Worm (Caenorhabditis elegans) whole organism, L1 larva: ENCODE data around the gene cdr-7.

ENCODE experiments used
- C04F5.9 ChIP-seq: sonication (generic microtip); optimal IDR thresholded peaks from 2 replicates; lab custom pipeline; 2016; ENCODE audit warnings: missing genetic modification characterization, missing compliant biosample characterization
- C16A3.4 ChIP-seq: fragments of 150-350 bp; optimal IDR thresholded peaks from 2 replicates; lab custom pipeline; 2014; ENCODE audit warnings: missing biosample characterization, missing genetic modification characterization
- C34B4.2 ChIP-seq: sonication (generic microtip); optimal IDR thresholded peaks from 2 replicates; lab custom pipeline; 2017; ENCODE audit warnings: mild to moderate bottlenecking, missing genetic modification characterization, missing compliant biosample characterization
- Y116A8C.19 ChIP-seq: sonication (generic microtip); optimal IDR thresholded peaks from 2 replicates; lab custom pipeline; 2016; ENCODE audit warnings: missing compliant biosample characterization, missing genetic modification characterization, borderline replicate concordance
- blmp-1 ChIP-seq: fragments of 150-350 bp; optimal IDR thresholded peaks from 2 replicates; lab custom pipeline; 2014; ENCODE audit warnings: missing biosample characterization, missing genetic modification characterization
- ceh-63 ChIP-seq: fragments of 200-800 bp; sonication (Bioruptor generic); optimal IDR thresholded peaks from 2 replicates; lab custom pipeline; 2018; ENCODE audit warnings: mild to moderate bottlenecking, missing genetic modification characterization, missing compliant biosample characterization
- ceh-82 ChIP-seq, 3 experiments: fragments of 150-350 bp in 1 of 3; sonication (generic microtip) in 2 of 3; optimal IDR thresholded peaks; 2 replicates each; lab custom pipeline; 2014 to 2017; ENCODE audit warnings: missing biosample characterization in 3 of 3, missing genetic modification characterization in 3 of 3
- ceh-90 ChIP-seq: sonication (generic microtip); optimal IDR thresholded peaks from 2 replicates; lab custom pipeline; 2016; ENCODE audit warnings: missing genetic modification characterization, missing compliant biosample characterization
- dpl-1 ChIP-seq, 3 experiments: fragments of 150-350 bp in 2 of 3; sonication (generic microtip) in 1 of 3; optimal IDR thresholded peaks; 2 replicates each; lab custom pipeline; 2014 to 2017; ENCODE audit warnings: missing biosample characterization in 3 of 3, missing genetic modification characterization in 3 of 3, missing genetic modification reagents in 3 of 3
- efl-1 ChIP-seq, 4 experiments: fragments of 150-350 bp; optimal IDR thresholded peaks in 3 of 4; peaks in 1 of 4; 1 replicate in 1 of 4; 2 replicates in 3 of 4; lab custom pipeline; 2014; ENCODE audit warnings: missing biosample characterization in 2 of 4, missing genetic modification characterization in 2 of 4, missing genetic modification reagents in 2 of 4
- efl-3 ChIP-seq: fragments of 200-800 bp; sonication (Bioruptor generic); optimal IDR thresholded peaks from 2 replicates; lab custom pipeline; 2018; ENCODE audit warnings: mild to moderate bottlenecking, missing genetic modification characterization, missing compliant biosample characterization
- egl-27 ChIP-seq, 2 experiments: fragments of 150-350 bp in 1 of 2; sonication (generic microtip); optimal IDR thresholded peaks; 3 replicates each; lab custom pipeline; 2017 to 2018; ENCODE audit warnings: missing biosample characterization in 2 of 2, missing genetic modification characterization in 2 of 2, missing genetic modification reagents in 2 of 2
- elt-3 ChIP-seq, 6 experiments: fragments of 150-350 bp in 1 of 6; sonication (generic microtip); optimal IDR thresholded peaks; 2 replicates each; lab custom pipeline; 2017 to 2018; ENCODE audit warnings: missing biosample characterization in 6 of 6, missing genetic modification characterization in 6 of 6, inconsistent platforms in 1 of 6
- fkh-10 ChIP-seq: sonication (generic microtip); optimal IDR thresholded peaks from 2 replicates; lab custom pipeline; 2017; ENCODE audit warnings: missing biosample characterization, missing genetic modification reagents, missing genetic modification characterization
- fos-1 ChIP-seq: fragments of 150-350 bp; optimal IDR thresholded peaks from 2 replicates; lab custom pipeline; 2014; ENCODE audit warnings: missing biosample characterization, missing genetic modification characterization
- irx-1 ChIP-seq: sonication (generic microtip); optimal IDR thresholded peaks from 2 replicates; lab custom pipeline; 2016; ENCODE audit warnings: missing genetic modification characterization, missing compliant biosample characterization
- lin-13 ChIP-seq: fragments of 150-350 bp; optimal IDR thresholded peaks from 2 replicates; lab custom pipeline; 2014; ENCODE audit warnings: missing biosample characterization, missing genetic modification reagents, missing genetic modification characterization
- lin-14 ChIP-seq: fragments of 200-800 bp; sonication (Bioruptor generic); optimal IDR thresholded peaks from 2 replicates; lab custom pipeline; 2018; ENCODE audit warnings: mild to moderate bottlenecking, missing genetic modification characterization, moderate library complexity, missing compliant biosample characterization
- lin-35 ChIP-seq, 2 experiments: fragments of 150-350 bp; optimal IDR thresholded peaks; 2 replicates each; lab custom pipeline; 2014; ENCODE audit warnings: missing biosample characterization in 2 of 2, missing genetic modification characterization in 2 of 2, missing genetic modification reagents in 2 of 2
- lsy-2 ChIP-seq, 2 experiments: fragments of 150-350 bp; optimal IDR thresholded peaks; 2 replicates each; lab custom pipeline; 2014; ENCODE audit warnings: missing biosample characterization in 2 of 2, missing genetic modification characterization in 2 of 2
- mep-1 ChIP-seq: fragments of 150-350 bp; optimal IDR thresholded peaks from 2 replicates; lab custom pipeline; 2014; ENCODE audit warnings: missing biosample characterization, missing genetic modification characterization
- nhr-19 ChIP-seq: fragments of 200-800 bp; sonication (Bioruptor generic); conservative IDR thresholded peaks from 2 replicates; pipeline ENCODE4 v1.3.6; 2022; ENCODE audit warnings: missing genetic modification characterization, missing compliant biosample characterization
- nhr-20 ChIP-seq: sonication (generic microtip); optimal IDR thresholded peaks from 2 replicates; lab custom pipeline; 2016; ENCODE audit warnings: mild to moderate bottlenecking, missing genetic modification characterization, missing compliant biosample characterization
- nhr-237 ChIP-seq: fragments of 150-350 bp; optimal IDR thresholded peaks from 2 replicates; lab custom pipeline; 2014; ENCODE audit warnings: missing biosample characterization, missing genetic modification characterization
- nhr-47 ChIP-seq: sonication (generic microtip); optimal IDR thresholded peaks from 2 replicates; lab custom pipeline; 2016; ENCODE audit warnings: mild to moderate bottlenecking, missing genetic modification characterization, moderate library complexity, missing compliant biosample characterization
- nhr-71 ChIP-seq: sonication (generic microtip); optimal IDR thresholded peaks from 2 replicates; lab custom pipeline; 2016; ENCODE audit warnings: mild to moderate bottlenecking, missing genetic modification characterization, moderate library complexity, missing compliant biosample characterization
- nhr-85 ChIP-seq: sonication (generic microtip); peaks from one replicate; lab custom pipeline; 2016; ENCODE audit warnings: missing genetic modification characterization, inconsistent platforms, missing compliant biosample characterization
- nhr-90 ChIP-seq: sonication (generic microtip); optimal IDR thresholded peaks from 2 replicates; lab custom pipeline; 2016; ENCODE audit warnings: mild to moderate bottlenecking, missing genetic modification characterization, missing compliant biosample characterization; ENCODE audit not compliant: poor library complexity
- pag-3 ChIP-seq: sonication (generic microtip); optimal IDR thresholded peaks from 2 replicates; lab custom pipeline; 2017; ENCODE audit warnings: missing genetic modification characterization, mild to moderate bottlenecking, missing compliant biosample characterization, antibody characterized with exemption, borderline replicate concordance; ENCODE audit not compliant: insufficient read depth
- pax-3 ChIP-seq: fragments of 200-800 bp; sonication (Bioruptor generic); optimal IDR thresholded peaks from 2 replicates; lab custom pipeline; 2018; ENCODE audit warnings: mild to moderate bottlenecking, missing genetic modification characterization, moderate library complexity, missing compliant biosample characterization
- rnt-1 ChIP-seq: sonication (generic microtip); optimal IDR thresholded peaks from 2 replicates; lab custom pipeline; 2016; ENCODE audit warnings: mild to moderate bottlenecking, missing genetic modification characterization, moderate library complexity, missing compliant biosample characterization
- skn-1 ChIP-seq: fragments of 150-350 bp; optimal IDR thresholded peaks from 2 replicates; lab custom pipeline; 2014; ENCODE audit warnings: missing biosample characterization, missing genetic modification characterization
- snu-23 ChIP-seq: sonication (generic microtip); optimal IDR thresholded peaks from 2 replicates; lab custom pipeline; 2016; ENCODE audit warnings: missing genetic modification characterization, missing compliant biosample characterization
- swsn-7 ChIP-seq: sonication (generic microtip); optimal IDR thresholded peaks from 2 replicates; lab custom pipeline; 2016; ENCODE audit warnings: missing genetic modification characterization, missing compliant biosample characterization
- tbx-2 ChIP-seq: sonication (generic microtip); optimal IDR thresholded peaks from 2 replicates; lab custom pipeline; 2016; ENCODE audit warnings: missing genetic modification characterization, missing compliant biosample characterization
- unc-130 ChIP-seq: fragments of 150-350 bp; optimal IDR thresholded peaks from 2 replicates; lab custom pipeline; 2017; ENCODE audit warnings: missing biosample characterization, missing genetic modification characterization, inconsistent platforms
- unc-30 ChIP-seq: sonication (generic microtip); optimal IDR thresholded peaks from 2 replicates; lab custom pipeline; 2017; ENCODE audit warnings: missing biosample characterization, missing genetic modification characterization
- unc-86 ChIP-seq: sonication (generic microtip); optimal IDR thresholded peaks from 2 replicates; lab custom pipeline; 2016; ENCODE audit warnings: missing genetic modification characterization, missing compliant biosample characterization
- xbp-1 ChIP-seq: sonication (generic microtip); optimal IDR thresholded peaks from 2 replicates; lab custom pipeline; 2016; ENCODE audit warnings: missing genetic modification characterization, missing compliant biosample characterization
- zip-4 ChIP-seq: fragments of 200-800 bp; sonication (Bioruptor generic); optimal IDR thresholded peaks from 2 replicates; lab custom pipeline; 2018; ENCODE audit warnings: mild to moderate bottlenecking, missing genetic modification characterization, moderate library complexity, missing compliant biosample characterization

Gene cdr-7

DNA sequence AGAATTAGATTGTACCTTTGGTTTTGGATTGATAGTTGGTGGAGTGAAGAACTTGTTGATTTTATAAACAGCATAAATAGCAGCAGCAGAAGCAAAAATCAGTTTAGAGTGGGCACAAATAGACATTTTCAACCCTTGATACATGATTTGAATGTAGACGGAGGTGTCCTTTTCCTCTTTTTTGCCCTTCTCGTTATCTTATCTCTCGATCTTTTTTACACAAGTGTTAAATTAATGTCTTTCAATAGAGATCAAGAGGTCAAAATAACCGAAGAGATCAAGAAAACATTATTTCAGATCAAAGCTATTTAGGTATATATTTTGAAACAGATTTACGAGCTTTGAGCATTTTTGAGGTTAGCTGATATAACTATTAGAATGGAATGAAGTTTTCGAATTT lies at the start of gene cdr-7:
Gene cdr-7 (minus strand): TSS at position 205 of the 400 bp plus-strand sequence.
- TF ChIP-seq C16A3.4 (tag; lab: Kevin White, UChicago) (no peak), egl-27 (tag; optimal IDR thresholded peaks at IDR 0.05; lab: Kevin White, UChicago) (no peak), nhr-20 (tag; lab: Kevin White, UChicago) (peak; percentile 0), ceh-90 (tag; lab: Kevin White, UChicago) (no peak), efl-3 (GFP tag; lab: Kevin White, UChicago) (no peak), unc-86 (tag; lab: Kevin White, UChicago) (no peak), elt-3 (tag; optimal IDR thresholded peaks at IDR 0.05; lab: Kevin White, UChicago) (peak in 3 of 6 experiments; percentile 7 to 80 (median 67)), lin-14 (peak; percentile 41), mep-1 (tag; lab: Kevin White, UChicago) (no peak), Y116A8C.19 (tag; lab: Kevin White, UChicago) (no peak), C34B4.2 (tag; lab: Kevin White, UChicago) (no peak), fos-1 (tag; lab: Kevin White, UChicago) (no peak), unc-30 (tag; lab: Kevin White, UChicago) (no peak), nhr-85 (peak; percentile 86), fkh-10 (GFP tag; lab: Kevin White, UChicago) (no peak), nhr-19 (GFP tag; lab: Robert Waterston, UW) (no peak)

- TF ChIP-seq swsn-7 (no peak), efl-1 (optimal IDR thresholded peaks at IDR 0.05; lab: Kevin White, UChicago) (no peak), efl-1 (GFP tag; optimal IDR thresholded peaks at IDR 0.05 in 1 of 2; lab: Kevin White, UChicago) (peak in 1 of 2 experiments; percentile 37)
These were observed 48.7 kb upstream of the cdr-7 start for ce11 chrV:12460583-12460982.

DNA sequence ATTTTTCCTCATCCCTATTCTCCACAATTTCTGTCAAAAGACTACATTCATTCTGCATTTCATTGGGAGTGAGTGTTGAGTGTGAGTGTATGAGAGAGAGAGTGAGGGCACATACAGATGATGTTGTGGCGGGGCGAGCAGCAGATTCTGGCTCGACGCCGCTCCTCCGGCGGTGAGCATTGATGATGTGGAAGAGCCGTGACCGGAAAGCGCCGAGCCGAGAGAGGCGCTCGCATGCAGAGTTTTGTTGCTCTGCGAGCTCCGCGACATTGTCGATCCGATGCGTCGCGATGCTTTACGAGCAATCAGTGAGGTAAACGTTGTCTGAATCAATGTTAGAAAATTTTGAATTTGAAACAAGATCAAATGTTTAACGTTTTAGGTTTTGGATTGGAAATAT lies 43.8 kb upstream of the cdr-7 start:
- TF ChIP-seq dpl-1 (GFP tag; optimal IDR thresholded peaks at IDR 0.05; lab: Kevin White, UChicago) (peak in 1 of 3 experiments; percentile 0), C04F5.9 (tag; lab: Kevin White, UChicago) (no peak), zip-4 (GFP tag; lab: Kevin White, UChicago) (no peak), lin-14 (peak; percentile 45), unc-130 (tag; lab: Kevin White, UChicago) (no peak), fkh-10 (GFP tag; lab: Kevin White, UChicago) (peak; percentile 3), unc-30 (tag; lab: Kevin White, UChicago) (no peak), ceh-82 (tag; optimal IDR thresholded peaks at IDR 0.05; lab: Kevin White, UChicago) (peak in 1 of 3 experiments; percentile 19), nhr-71 (tag; lab: Kevin White, UChicago) (no peak), egl-27 (tag; optimal IDR thresholded peaks at IDR 0.05; lab: Kevin White, UChicago) (no peak), swsn-7 (no peak)
- TF ChIP-seq, all 84 proteins: peak for 4

ce11 chrV:12450441-12450840 lies 38.5 kb upstream of the cdr-7 start, which contains the start of gene F28C1.1:
Gene F28C1.1 (plus strand): TSS chrV:12450805.
- TF ChIP-seq nhr-47 (tag; lab: Kevin White, UChicago): peak; percentile 40
- peak; percentile 9 for TF ChIP-seq rnt-1 (tag; lab: Kevin White, UChicago)
- TF ChIP-seq blmp-1 (tag; lab: Kevin White, UChicago): peak; percentile 29
- no peak for TF ChIP-seq irx-1
- peak; percentile 84 to 92 (median 88) for TF ChIP-seq dpl-1 (GFP tag; optimal IDR thresholded peaks at IDR 0.05; lab: Kevin White, UChicago)
- peak; percentile 12 for TF ChIP-seq tbx-2
- no peak for TF ChIP-seq ceh-63 (GFP tag; lab: Kevin White, UChicago)
- peak; percentile 3 for TF ChIP-seq nhr-237 (tag; lab: Kevin White, UChicago)
- TF ChIP-seq pax-3 (tag; lab: Kevin White, UChicago): no peak
- TF ChIP-seq snu-23: no peak
- peak; percentile 23 for TF ChIP-seq nhr-85
- TF ChIP-seq efl-1 (optimal IDR thresholded peaks at IDR 0.05; lab: Kevin White, UChicago): peak; percentile 60 to 90
- peak; percentile 92 to 99 for TF ChIP-seq efl-1 (GFP tag; optimal IDR thresholded peaks at IDR 0.05 in 1 of 2; lab: Kevin White, UChicago)
- TF ChIP-seq C16A3.4 (tag; lab: Kevin White, UChicago): peak; percentile 43
- TF ChIP-seq skn-1 (tag; lab: Kevin White, UChicago): peak; percentile 68
- TF ChIP-seq nhr-90 (tag; lab: Kevin White, UChicago): peak; percentile 12
- TF ChIP-seq lin-35 (GFP tag; optimal IDR thresholded peaks at IDR 0.05; lab: Kevin White, UChicago): peak; percentile 86 to 95
- TF ChIP-seq lsy-2 (tag; optimal IDR thresholded peaks at IDR 0.05; lab: Kevin White, UChicago): peak in 1 of 2 experiments; percentile 70
- peak in 1 of 3 experiments; percentile 34 for TF ChIP-seq ceh-82 (tag; optimal IDR thresholded peaks at IDR 0.05; lab: Kevin White, UChicago)
- no peak for TF ChIP-seq nhr-71 (tag; lab: Kevin White, UChicago)
- no peak for TF ChIP-seq pag-3
- no peak for TF ChIP-seq lin-13 (GFP tag; lab: Kevin White, UChicago)
- TF ChIP-seq nhr-20 (tag; lab: Kevin White, UChicago): peak; percentile 25
- TF ChIP-seq xbp-1 (tag; lab: Kevin White, UChicago): peak; percentile 18
- TF ChIP-seq, all 84 proteins: peak for 16
